Worm (Caenorhabditis elegans) whole organism, L2 larva: ENCODE results near the gene clec-260.

Experiments
- aly-2 ChIP-seq: fragments of 150-350 bp; optimal IDR thresholded peaks from 2 replicates; lab custom pipeline; 2014; ENCODE audit warnings: missing biosample characterization, missing genetic modification characterization
- lsy-2 ChIP-seq, 2 experiments: fragments of 150-350 bp in 1 of 2; sonication (generic microtip) in 1 of 2; optimal IDR thresholded peaks; 2 replicates each; lab custom pipeline; 2014 to 2017; ENCODE audit warnings: missing biosample characterization in 2 of 2, missing genetic modification characterization in 2 of 2

- TF ChIP-seq aly-2 (tag; lab: Kevin White, UChicago) (no peak), lsy-2 (tag; optimal IDR thresholded peaks at IDR 0.05; lab: Kevin White, UChicago) (no peak)
Observed at ce11 chrV:19934223-19934622, 51.9 kb downstream of the clec-260 start, which contains the start of gene algn-7.
